Worm (Caenorhabditis elegans): ENCODE data around the gene spe-10.

Gene spe-10

ce11 chrV:10361830-10362397 is 22.1 kb upstream of the spe-10 start, which contains the start of gene cash-1 (continued):
- TF ChIP-seq snpc-1.1 (tag; optimal IDR thresholded peaks at IDR 0.05; ENCODE audit: insufficient read depth): no peak
- TF ChIP-seq zfh-2 (GFP tag; conservative IDR thresholded peaks at IDR 0.05): no peak
- peak; percentile 66 for TF ChIP-seq ceh-91 (GFP tag; IDR thresholded peaks at IDR 0.05)
- TF ChIP-seq F22D6.2 (tag; optimal IDR thresholded peaks at IDR 0.05): no peak
- no peak for TF ChIP-seq ceh-40 (GFP tag; IDR thresholded peaks at IDR 0.05)
- no peak for TF ChIP-seq B0336.3 (GFP tag; IDR thresholded peaks at IDR 0.05)
- no peak for TF ChIP-seq F10E7.11 (tag; optimal IDR thresholded peaks at IDR 0.05)
- no peak for TF ChIP-seq hrde-1 (tag; optimal IDR thresholded peaks at IDR 0.05; ENCODE audit: borderline replicate concordance)
- peak; percentile 52; the same call in 1 of the 2 replicates for TF ChIP-seq hmg-1.2 (GFP tag; IDR thresholded peaks at IDR 0.05)
- TF ChIP-seq F33H1.4 (GFP tag; IDR thresholded peaks at IDR 0.05): peak; percentile 54
- TF ChIP-seq cebp-2 (GFP tag; IDR thresholded peaks at IDR 0.05): no peak
- peak; percentile 41; the same call in 1 of the 2 replicates for TF ChIP-seq nfyb-1 (GFP tag; IDR thresholded peaks at IDR 0.05)
- TF ChIP-seq Y53F4B.3 (GFP tag; IDR thresholded peaks at IDR 0.05): no peak
- TF ChIP-seq nhr-120 (GFP tag; IDR thresholded peaks at IDR 0.05): no peak
- TF ChIP-seq ets-4 (GFP tag; optimal IDR thresholded peaks at IDR 0.05): no peak
- no peak for TF ChIP-seq rec-8 (tag; optimal IDR thresholded peaks at IDR 0.05)
- no peak for TF ChIP-seq F57C9.4 (tag; optimal IDR thresholded peaks at IDR 0.05)
- TF ChIP-seq snpc-3.4 (tag; optimal IDR thresholded peaks at IDR 0.05): peak; percentile 20
- no peak for TF ChIP-seq F23B12.7 (tag; optimal IDR thresholded peaks at IDR 0.05; ENCODE audit: insufficient read depth)
- TF ChIP-seq mxl-1 (tag; optimal IDR thresholded peaks at IDR 0.05): no peak
- no peak for TF ChIP-seq F37B4.10 (GFP tag; IDR thresholded peaks at IDR 0.05)
- TF ChIP-seq egl-44 (GFP tag; IDR thresholded peaks at IDR 0.05): no peak
- TF ChIP-seq attf-3 (GFP tag; conservative IDR thresholded peaks at IDR 0.05): no peak
- peak; percentile 88 for TF ChIP-seq attf-5 (GFP tag; optimal IDR thresholded peaks at IDR 0.05)
- TF ChIP-seq T26A5.8 (tag; optimal IDR thresholded peaks at IDR 0.05): no peak
- no peak for TF ChIP-seq ccch-3 (GFP tag; optimal IDR thresholded peaks at IDR 0.05)
- TF ChIP-seq pbrm-1 (GFP tag; IDR thresholded peaks at IDR 0.05): peak; percentile 37; the same call in 1 of the 2 replicates
- TF ChIP-seq ztf-26 (tag; optimal IDR thresholded peaks at IDR 0.05): no peak
- TF ChIP-seq die-1 (tag; optimal IDR thresholded peaks at IDR 0.05): no peak
- no peak for TF ChIP-seq hmg-20 (GFP tag; IDR thresholded peaks at IDR 0.05)
- no peak for TF ChIP-seq ceh-58 (GFP tag; IDR thresholded peaks at IDR 0.05)
- TF ChIP-seq madf-6 (GFP tag; IDR thresholded peaks at IDR 0.05): peak; percentile 85
- TF ChIP-seq let-607 (tag; optimal IDR thresholded peaks at IDR 0.05): peak in 1 of 2 experiments; percentile 12
- TF ChIP-seq ceh-27 (GFP tag; optimal IDR thresholded peaks at IDR 0.05): peak; percentile 50
- TF ChIP-seq lin-54 (GFP tag; optimal IDR thresholded peaks at IDR 0.05): peak; percentile 83
- no peak for TF ChIP-seq ztf-3 (GFP tag; optimal IDR thresholded peaks at IDR 0.05)
- peak; percentile 45; the same call in 1 of the 2 replicates for TF ChIP-seq cebp-1 (GFP tag; IDR thresholded peaks at IDR 0.05)
- TF ChIP-seq cebp-1 (tag; optimal IDR thresholded peaks at IDR 0.05): peak; percentile 58
- peak; percentile 86 for TF ChIP-seq mcd-1 (GFP tag; IDR thresholded peaks at IDR 0.05)
- TF ChIP-seq attf-6 (GFP tag; IDR thresholded peaks at IDR 0.05): peak; percentile 38; the same call in 1 of the 2 replicates
- TF ChIP-seq lir-1 (GFP tag; conservative IDR thresholded peaks at IDR 0.05): no peak
- peak in 1 of 3 experiments; percentile 42 for TF ChIP-seq lin-35 (GFP tag; optimal IDR thresholded peaks at IDR 0.05)
- TF ChIP-seq K12H6.12 (tag; optimal IDR thresholded peaks at IDR 0.05): peak; percentile 36
- TF ChIP-seq ekl-4 (GFP tag; IDR thresholded peaks at IDR 0.05): peak; percentile 51; the same call in 1 of the 2 replicates
- TF ChIP-seq Y79H2A.3 (GFP tag; conservative IDR thresholded peaks at IDR 0.05): no peak
- TF ChIP-seq let-526 (GFP tag; IDR thresholded peaks at IDR 0.05): 0 out of 2 replicates have a peak, but pooled peaks have one; percentile 55
- no peak for TF ChIP-seq gei-17 (GFP tag; optimal IDR thresholded peaks at IDR 0.05)
